Fruit fly (Drosophila melanogaster): ENCODE measurements around the gene CG6813.

DNA sequence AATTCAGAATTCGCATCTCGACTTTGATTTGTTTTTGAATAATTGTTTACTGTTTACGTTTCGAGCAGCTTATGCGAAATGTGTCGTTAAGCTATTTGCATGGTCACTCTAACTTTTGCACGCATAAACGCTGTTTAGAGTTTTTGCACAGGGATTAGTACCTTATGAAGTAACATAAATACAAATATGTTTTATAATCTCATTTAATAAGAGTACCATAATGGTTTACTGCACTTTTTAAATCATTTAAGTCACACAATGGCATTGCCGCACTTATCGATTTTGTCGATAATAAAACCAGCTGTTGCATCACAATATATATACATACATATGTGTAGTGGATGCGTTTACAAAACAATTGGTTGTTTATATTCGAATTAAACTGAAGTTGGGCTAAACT, at the start of gene CG6813, which contains the start of gene CG18764:
- TF ChIP-seq Pif1B (GFP tag; optimal IDR thresholded peaks at IDR 0.05) (no peak), CG13204 (GFP tag; optimal IDR thresholded peaks at IDR 0.05) (no peak), Pif1A (GFP tag; optimal IDR thresholded peaks at IDR 0.05) (no peak), CG34367 (tag; optimal IDR thresholded peaks at IDR 0.05) (no peak), D1 (tag; optimal IDR thresholded peaks at IDR 0.05) (no peak), CG10348 (GFP tag; IDR thresholded peaks at IDR 0.05) (no peak), rn (GFP tag; IDR thresholded peaks at IDR 0.05) (no peak)

Data from whole organism, pupa.